Worm (Caenorhabditis elegans) whole organism, L1 larva: Measurements from ENCODE around the gene nspd-2.

Experiments
- F16B12.6 ChIP-seq: fragments of 150-350 bp; optimal IDR thresholded peaks from 2 replicates; lab custom pipeline; 2014; ENCODE audit warnings: missing biosample characterization, missing genetic modification characterization
- ceh-63 ChIP-seq: fragments of 200-800 bp; sonication (Bioruptor generic); optimal IDR thresholded peaks from 2 replicates; lab custom pipeline; 2018; ENCODE audit warnings: mild to moderate bottlenecking, missing genetic modification characterization, missing compliant biosample characterization
- ceh-8 ChIP-seq: fragments of 200-800 bp; sonication (Bioruptor generic); optimal IDR thresholded peaks from 2 replicates; lab custom pipeline; 2018; ENCODE audit warnings: mild to moderate bottlenecking, missing genetic modification characterization, moderate library complexity, missing compliant biosample characterization
- dpl-1 ChIP-seq, 3 experiments: fragments of 150-350 bp in 2 of 3; sonication (generic microtip) in 1 of 3; optimal IDR thresholded peaks; 2 replicates each; lab custom pipeline; 2014 to 2017; ENCODE audit warnings: missing biosample characterization in 3 of 3, missing genetic modification characterization in 3 of 3, missing genetic modification reagents in 3 of 3
- egl-27 ChIP-seq, 2 experiments: fragments of 150-350 bp in 1 of 2; sonication (generic microtip); optimal IDR thresholded peaks; 3 replicates each; lab custom pipeline; 2017 to 2018; ENCODE audit warnings: missing biosample characterization in 2 of 2, missing genetic modification characterization in 2 of 2, missing genetic modification reagents in 2 of 2
- nhr-237 ChIP-seq: fragments of 150-350 bp; optimal IDR thresholded peaks from 2 replicates; lab custom pipeline; 2014; ENCODE audit warnings: missing biosample characterization, missing genetic modification characterization
- pqm-1 ChIP-seq: sonication (generic microtip); optimal IDR thresholded peaks from 3 replicates; lab custom pipeline; 2017; ENCODE audit warnings: missing biosample characterization, missing genetic modification characterization
- snpc-4 ChIP-seq: fragments of 150-350 bp; optimal IDR thresholded peaks from 2 replicates; lab custom pipeline; 2014; ENCODE audit warnings: missing biosample characterization, missing genetic modification characterization
- swsn-7 ChIP-seq: sonication (generic microtip); optimal IDR thresholded peaks from 2 replicates; lab custom pipeline; 2016; ENCODE audit warnings: missing genetic modification characterization, missing compliant biosample characterization
- unc-62 ChIP-seq: fragments of 150-350 bp; optimal IDR thresholded peaks from 2 replicates; lab custom pipeline; 2014; ENCODE audit warnings: missing biosample characterization, missing genetic modification reagents, missing genetic modification characterization

- TF ChIP-seq ceh-63 (GFP tag; lab: Kevin White, UChicago) (no peak), egl-27 (tag; optimal IDR thresholded peaks at IDR 0.05; lab: Kevin White, UChicago) (no peak), snpc-4 (tag; lab: Kevin White, UChicago) (no peak), ceh-8 (no peak), nhr-237 (tag; lab: Kevin White, UChicago) (no peak), swsn-7 (tag; lab: Kevin White, UChicago) (no peak), unc-62 (GFP tag; lab: Kevin White, UChicago) (no peak), dpl-1 (GFP tag; optimal IDR thresholded peaks at IDR 0.05; lab: Kevin White, UChicago) (no peak), pqm-1 (tag; lab: Kevin White, UChicago) (no peak), F16B12.6 (tag; lab: Kevin White, UChicago) (no peak)
Measured at ce11 chrIV:9842071-9842470, 1.8 kb upstream of the nspd-2 start, which contains the start of gene K07F5.17.
